Worm (Caenorhabditis elegans): Measurements from ENCODE around the gene C25F9.10.

DNA sequence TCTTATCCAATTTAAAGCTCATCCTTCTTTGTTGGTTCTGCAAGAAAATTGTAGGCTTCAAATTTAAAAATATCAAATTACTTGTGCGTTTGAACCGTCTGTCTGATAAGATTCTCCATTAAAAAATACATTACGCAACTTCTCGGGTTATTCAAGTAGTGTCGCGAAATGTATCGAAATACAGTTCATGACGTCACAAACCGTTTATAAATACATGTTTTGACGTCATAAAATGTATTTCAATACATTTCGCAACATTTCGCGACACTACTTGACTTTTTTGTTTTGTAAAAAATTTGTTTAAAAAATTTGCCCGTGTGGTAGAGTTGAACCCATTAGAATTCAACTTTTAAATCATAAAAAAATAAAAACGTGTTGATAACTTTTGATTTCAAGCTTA lies 38.1 kb downstream of the C25F9.10 start:
- TF ChIP-seq pha-4 (tag; optimal IDR thresholded peaks at IDR 0.05) (no peak), snpc-4 (tag; optimal IDR thresholded peaks at IDR 0.05) (no peak), unc-62 (GFP tag; optimal IDR thresholded peaks at IDR 0.05) (no peak)
